Worm (Caenorhabditis elegans) whole organism, L4 larva: Measurements from ENCODE around the gene bra-1.

Source experiments
- F10B5.3 ChIP-seq: sonication (generic microtip); optimal IDR thresholded peaks from 2 replicates; lab custom pipeline; 2016; ENCODE audit warnings: mild to moderate bottlenecking, missing genetic modification characterization, missing compliant biosample characterization
- F26F4.8 ChIP-seq: fragments of 200-800 bp; sonication (Bioruptor generic); conservative IDR thresholded peaks from 2 replicates; pipeline ENCODE4 v1.3.6; 2022; ENCODE audit warnings: missing genetic modification characterization, missing compliant biosample characterization
- F37D6.2 ChIP-seq: sonication (generic microtip); optimal IDR thresholded peaks from 2 replicates; lab custom pipeline; 2016; ENCODE audit warnings: mild to moderate bottlenecking, missing genetic modification characterization, missing compliant biosample characterization
- F44E2.7 ChIP-seq: fragments of 200-800 bp; sonication (Bioruptor generic); IDR thresholded peaks from 2 replicates; pipeline ENCODE4 v2.1.2; 2022; ENCODE audit warnings: missing genetic modification characterization, missing compliant biosample characterization
- Y48G9A.11 ChIP-seq: fragments of 200-800 bp; sonication (Bioruptor generic); IDR thresholded peaks from 2 replicates; pipeline ENCODE4 v1.3.6; 2022; ENCODE audit warnings: missing genetic modification reagents, missing genetic modification characterization, missing compliant biosample characterization
- Y5F2A.4 ChIP-seq: fragments of 200-800 bp; sonication (Bioruptor generic); optimal IDR thresholded peaks from 2 replicates; lab custom pipeline; 2018; ENCODE audit warnings: mild to moderate bottlenecking, missing genetic modification characterization, missing compliant biosample characterization
- ZK546.5 ChIP-seq, 2 experiments: sonication (generic microtip); optimal IDR thresholded peaks; 2 replicates each; lab custom pipeline; 2017; ENCODE audit warnings: missing biosample characterization in 2 of 2, missing genetic modification characterization in 2 of 2
- aha-1 ChIP-seq: fragments of 150-350 bp; peaks from one replicate; lab custom pipeline; 2014; ENCODE audit warnings: missing biosample characterization, missing genetic modification characterization
- ceh-20 ChIP-seq: fragments of 200-800 bp; sonication (Bioruptor generic); IDR thresholded peaks from 2 replicates; pipeline ENCODE4 v1.3.6; 2022; ENCODE audit warnings: missing genetic modification reagents, missing genetic modification characterization, missing compliant biosample characterization
- ceh-82 ChIP-seq: sonication (generic microtip); optimal IDR thresholded peaks from 2 replicates; lab custom pipeline; 2017; ENCODE audit warnings: missing biosample characterization, missing genetic modification characterization
- daf-16 ChIP-seq, 3 experiments: sonication (generic microtip); optimal IDR thresholded peaks; 2 replicates each; lab custom pipeline; 2016 to 2017; ENCODE audit warnings: missing genetic modification characterization in 3 of 3, missing genetic modification reagents in 3 of 3, mild to moderate bottlenecking in 2 of 3, missing compliant biosample characterization in 2 of 3, missing biosample characterization in 1 of 3, moderate library complexity in 1 of 3
- fkh-10 ChIP-seq: fragments of 150-350 bp; optimal IDR thresholded peaks from 2 replicates; lab custom pipeline; 2014; ENCODE audit warnings: missing biosample characterization, missing genetic modification reagents, missing genetic modification characterization
- gei-8 ChIP-seq: fragments of 200-800 bp; sonication (Bioruptor generic); optimal IDR thresholded peaks from 2 replicates; lab custom pipeline; 2018; ENCODE audit warnings: mild to moderate bottlenecking, missing genetic modification characterization, missing compliant biosample characterization
- hlh-30 ChIP-seq: sonication (generic microtip); optimal IDR thresholded peaks from 2 replicates; lab custom pipeline; 2017; ENCODE audit warnings: antibody characterized with exemption, mild to moderate bottlenecking, missing genetic modification characterization, missing compliant biosample characterization; ENCODE audit not compliant: insufficient read depth
- hmg-1.1 ChIP-seq: fragments of 200-800 bp; sonication (Bioruptor generic); IDR thresholded peaks from 2 replicates; pipeline ENCODE4 v1.3.6; 2022; ENCODE audit warnings: missing genetic modification reagents, missing genetic modification characterization, missing compliant biosample characterization
- jun-1 ChIP-seq: fragments of 150-350 bp; optimal IDR thresholded peaks from 2 replicates; lab custom pipeline; 2014; ENCODE audit warnings: missing biosample characterization, missing genetic modification reagents, missing genetic modification characterization
- lin-13 ChIP-seq: fragments of 150-350 bp; optimal IDR thresholded peaks from 2 replicates; lab custom pipeline; 2014; ENCODE audit warnings: missing biosample characterization, missing genetic modification reagents, missing genetic modification characterization
- lin-29 ChIP-seq: fragments of 200-800 bp; sonication (Bioruptor generic); IDR thresholded peaks from 2 replicates; pipeline ENCODE4 v1.3.6; 2022; ENCODE audit warnings: missing genetic modification reagents, missing genetic modification characterization, missing compliant biosample characterization
- lir-3 ChIP-seq: sonication (generic microtip); optimal IDR thresholded peaks from 2 replicates; lab custom pipeline; 2016; ENCODE audit warnings: mild to moderate bottlenecking, missing genetic modification characterization, missing compliant biosample characterization
- madf-5 ChIP-seq, 2 experiments: fragments of 200-800 bp; sonication (Bioruptor generic); IDR thresholded peaks; 2 replicates each; pipeline ENCODE4 v1.3.6; 2022; ENCODE audit warnings: missing compliant biosample characterization in 2 of 2, missing genetic modification characterization in 2 of 2
- madf-9 ChIP-seq: fragments of 200-800 bp; sonication (Bioruptor generic); conservative IDR thresholded peaks from 2 replicates; pipeline ENCODE4 v1.3.6; 2022; ENCODE audit warnings: missing genetic modification reagents, missing genetic modification characterization, missing compliant biosample characterization
- mep-1 ChIP-seq: fragments of 150-350 bp; sonication (generic microtip); optimal IDR thresholded peaks from 3 replicates; lab custom pipeline; 2014; ENCODE audit warnings: missing biosample characterization, missing genetic modification characterization
- mes-2 ChIP-seq: sonication (generic microtip); optimal IDR thresholded peaks from 2 replicates; lab custom pipeline; 2016; ENCODE audit warnings: missing genotype, mild to moderate bottlenecking, missing genetic modification characterization, missing compliant biosample characterization; ENCODE audit not compliant: poor library complexity, severe bottlenecking
- mxl-3 ChIP-seq: fragments of 200-800 bp; sonication (Bioruptor generic); optimal IDR thresholded peaks from 2 replicates; lab custom pipeline; 2018; ENCODE audit warnings: mild to moderate bottlenecking, missing genetic modification characterization, missing compliant biosample characterization
- nhr-10 ChIP-seq: fragments of 150-350 bp; optimal IDR thresholded peaks from 2 replicates; lab custom pipeline; 2014; ENCODE audit warnings: missing biosample characterization, missing genetic modification characterization
- nhr-11 ChIP-seq: fragments of 150-350 bp; optimal IDR thresholded peaks from 2 replicates; lab custom pipeline; 2014; ENCODE audit warnings: missing biosample characterization, missing genetic modification characterization
- nhr-25 ChIP-seq: sonication (generic microtip); optimal IDR thresholded peaks from 2 replicates; lab custom pipeline; 2017; ENCODE audit warnings: missing genetic modification characterization, mild to moderate bottlenecking, missing compliant biosample characterization, antibody characterized with exemption, moderate library complexity, borderline replicate concordance; ENCODE audit not compliant: insufficient read depth
- nhr-48 ChIP-seq: sonication (generic microtip); optimal IDR thresholded peaks from 2 replicates; lab custom pipeline; 2016; ENCODE audit warnings: mild to moderate bottlenecking, missing genetic modification characterization, missing compliant biosample characterization
- nhr-77 ChIP-seq: fragments of 150-350 bp; optimal IDR thresholded peaks from 2 replicates; lab custom pipeline; 2014; ENCODE audit warnings: missing biosample characterization, missing genetic modification characterization
- pqm-1 ChIP-seq: sonication (generic microtip); optimal IDR thresholded peaks from 2 replicates; lab custom pipeline; 2017; ENCODE audit warnings: missing biosample characterization, missing genetic modification characterization
- set-16 ChIP-seq: fragments of 200-800 bp; sonication (Bioruptor generic); IDR thresholded peaks from 2 replicates; pipeline ENCODE4 v1.3.6; 2022; ENCODE audit warnings: missing genetic modification reagents, missing genetic modification characterization, missing compliant biosample characterization
- snpc-4 ChIP-seq: fragments of 150-350 bp; optimal IDR thresholded peaks from 2 replicates; lab custom pipeline; 2014; ENCODE audit warnings: missing biosample characterization, missing genetic modification characterization
- tra-1 ChIP-seq: fragments of 200-800 bp; sonication (Bioruptor generic); IDR thresholded peaks from 2 replicates; pipeline ENCODE4 v1.3.6; 2022; ENCODE audit warnings: missing genetic modification reagents, missing genetic modification characterization, missing compliant biosample characterization
- unc-130 ChIP-seq: sonication (generic microtip); optimal IDR thresholded peaks from 2 replicates; lab custom pipeline; 2016; ENCODE audit warnings: missing genetic modification reagents, missing genetic modification characterization, missing compliant biosample characterization
- unc-62 ChIP-seq, 3 experiments: fragments of 150-350 bp in 1 of 3; sonication (generic microtip); optimal IDR thresholded peaks in 2 of 3; peaks in 1 of 3; 1 replicate in 1 of 3; 2 replicates in 2 of 3; lab custom pipeline; 2014 to 2017; ENCODE audit warnings: missing biosample characterization in 3 of 3, missing genetic modification characterization in 3 of 3, missing genetic modification reagents in 3 of 3, missing genotype in 1 of 3
- vab-7 ChIP-seq: fragments of 200-800 bp; sonication (Bioruptor generic); IDR thresholded peaks from 2 replicates; pipeline ENCODE4 v1.3.6; 2022; ENCODE audit warnings: missing genetic modification reagents, missing genetic modification characterization, missing compliant biosample characterization
- ztf-7 ChIP-seq: fragments of 150-350 bp; optimal IDR thresholded peaks from 2 replicates; lab custom pipeline; 2014; ENCODE audit warnings: missing biosample characterization, missing genetic modification characterization

The bra-1 gene

DNA sequence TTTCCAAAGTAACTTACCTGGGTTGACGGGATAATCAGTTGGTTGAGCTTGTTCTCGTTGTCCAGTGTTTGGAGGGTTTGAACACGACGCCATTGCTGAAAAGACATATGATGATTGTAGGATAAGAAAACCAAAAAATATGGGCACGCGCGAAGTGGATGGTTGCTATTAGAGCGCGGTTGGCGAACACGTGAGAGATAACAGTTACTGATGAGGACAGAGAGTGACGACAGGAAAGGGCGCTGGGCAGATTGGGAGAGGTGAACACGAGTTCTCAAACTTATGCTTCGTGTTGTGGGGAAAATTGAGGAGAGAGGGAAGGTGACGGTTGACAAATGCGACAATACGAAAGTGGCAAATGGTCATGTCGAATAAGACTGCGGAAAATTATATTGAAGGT is 5.6 kb downstream of the bra-1 start, which contains the start of gene F54B11.8:
F54B11.8 (minus strand) TSS at position 101 of the 400 bp plus-strand sequence.
- TF ChIP-seq mxl-3 (peak; percentile 8), nhr-25 (tag; lab: Kevin White, UChicago) (no peak), lin-29 (no peak), F44E2.7 (GFP tag; lab: Robert Waterston, UW) (no peak), lin-13 (GFP tag; lab: Kevin White, UChicago) (no peak), madf-9 (GFP tag; lab: Robert Waterston, UW) (no peak), hlh-30 (tag; lab: Kevin White, UChicago) (peak; percentile 73), nhr-10 (tag; lab: Kevin White, UChicago) (no peak)
- TF ChIP-seq, all 104 proteins: peak for 2

DNA sequence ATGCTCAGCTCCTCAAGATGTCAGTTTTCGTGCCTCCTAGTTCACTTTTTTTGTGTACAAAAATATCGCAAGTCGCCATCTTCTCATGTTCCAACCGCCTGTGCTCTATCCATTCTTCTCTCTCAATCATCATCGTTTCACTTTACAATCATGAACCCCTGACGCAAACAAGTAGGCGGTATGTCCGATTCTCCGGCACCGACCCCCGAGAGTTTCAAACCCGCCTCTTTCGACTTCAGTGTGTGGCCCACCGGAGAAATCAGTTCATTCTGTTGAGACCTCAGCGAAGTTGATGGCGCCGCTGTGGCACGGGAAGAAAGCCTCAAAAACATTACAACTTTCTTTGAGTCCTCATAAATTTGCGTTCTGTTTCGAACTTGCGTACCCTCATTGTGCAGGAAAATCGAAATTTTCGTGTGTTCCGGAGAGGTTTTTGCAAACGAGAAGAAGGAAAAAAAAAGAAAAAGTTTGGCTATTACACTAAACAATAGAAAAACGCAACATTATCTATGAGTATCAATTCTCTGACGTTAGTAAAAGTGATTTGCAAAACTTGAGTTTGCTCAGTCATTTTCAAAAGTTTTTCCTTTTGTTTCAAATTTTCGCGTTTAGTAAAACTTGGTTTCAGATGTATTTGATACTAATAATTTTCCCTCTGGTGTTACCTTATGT is 6.8 kb downstream of the bra-1 start, which contains the start of gene F54B11.9:
F54B11.9 (plus strand) TSS at position 622 of the 672 bp plus-strand sequence.
- TF ChIP-seq set-16 (GFP tag; lab: Robert Waterston, UW) (peak; percentile 13; the same call in 1 of the 2 replicates), tra-1 (no peak), Y5F2A.4 (no peak), lir-3 (no peak), nhr-48 (no peak), daf-16 (GFP tag; optimal IDR thresholded peaks at IDR 0.05; lab: Kevin White, UChicago) (peak in 1 of 2 experiments; percentile 28), daf-16 (tag; optimal IDR thresholded peaks at IDR 0.05; lab: Kevin White, UChicago) (no peak), hlh-30 (tag; lab: Kevin White, UChicago) (no peak), nhr-11 (tag; lab: Kevin White, UChicago) (peak; percentile 56), aha-1 (tag; lab: Kevin White, UChicago) (peak; percentile 41)

DNA sequence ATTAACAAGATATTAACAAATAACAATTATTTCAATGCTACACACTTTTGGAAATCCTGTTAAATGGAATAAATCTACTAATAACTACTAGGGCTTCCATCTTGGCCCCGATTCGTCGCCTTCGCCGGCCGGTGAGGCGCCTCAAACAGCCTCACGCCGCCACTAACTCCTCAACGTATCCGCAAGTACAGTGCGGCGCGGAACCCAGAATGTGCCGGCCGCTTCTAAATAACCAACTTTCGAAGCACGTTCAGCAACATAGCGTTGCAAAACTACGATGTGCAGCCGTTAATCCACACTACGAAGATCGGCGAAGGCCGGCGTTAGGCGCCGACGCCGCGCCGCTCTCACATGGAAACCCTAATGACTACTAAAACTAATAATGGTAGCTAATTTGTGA is 7.6 kb downstream of the bra-1 start:
- no peak for TF ChIP-seq madf-5 (GFP tag; IDR thresholded peaks at IDR 0.05; lab: Robert Waterston, UW)
- TF ChIP-seq lin-29, result no peak
- no peak for TF ChIP-seq Y5F2A.4
- no peak for TF ChIP-seq ceh-82 (tag; lab: Kevin White, UChicago)
- TF ChIP-seq nhr-11 (tag; lab: Kevin White, UChicago), result no peak
- no peak for TF ChIP-seq F37D6.2 (tag; lab: Kevin White, UChicago)

DNA sequence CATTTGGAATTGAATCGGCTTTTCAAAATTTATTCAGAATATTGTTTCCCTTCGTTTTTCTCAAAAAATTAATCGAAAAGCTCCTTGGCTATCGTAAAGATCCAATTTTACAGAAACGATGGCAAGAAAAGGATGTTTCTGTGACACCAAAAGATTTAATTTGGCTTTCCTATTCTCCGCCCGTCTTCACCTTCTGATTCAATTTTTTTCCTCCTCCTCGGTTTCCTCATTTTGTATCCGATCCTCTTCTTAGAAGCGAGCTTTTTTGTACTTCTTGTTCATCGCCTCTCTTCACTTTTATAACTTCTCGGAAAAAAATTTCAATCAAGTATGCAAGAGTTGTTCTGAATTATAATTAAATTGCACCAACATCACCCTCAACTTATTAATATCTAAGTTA is 11.8 kb downstream of the bra-1 start:
- TF ChIP-seq nhr-10 (tag; lab: Kevin White, UChicago) (no peak), fkh-10 (GFP tag; lab: Kevin White, UChicago) (peak; percentile 52)

DNA sequence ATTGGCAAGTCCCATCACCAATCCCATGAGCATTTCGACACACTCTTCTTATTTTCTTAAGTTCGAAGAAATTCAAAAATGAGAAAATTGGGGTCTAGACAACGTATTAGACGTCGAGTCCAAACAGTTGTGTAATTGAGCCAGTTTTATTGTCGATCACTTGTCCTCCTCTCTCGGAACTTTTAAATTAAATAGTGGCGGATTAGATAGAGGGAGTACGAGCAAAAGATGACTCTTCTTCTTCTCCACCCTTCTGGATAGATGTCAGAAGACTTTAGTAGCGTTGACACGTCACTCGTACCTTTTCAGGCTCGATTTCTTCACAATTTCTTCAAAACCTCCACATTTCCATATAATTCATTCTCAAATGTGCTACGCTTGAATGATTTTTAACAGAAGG is 16.9 kb downstream of the bra-1 start:
- no peak for TF ChIP-seq lin-13 (GFP tag; lab: Kevin White, UChicago)
- no peak for TF ChIP-seq Y48G9A.11 (GFP tag; lab: Robert Waterston, UW)
- TF ChIP-seq nhr-11 (tag; lab: Kevin White, UChicago), result no peak
- no peak for TF ChIP-seq jun-1 (tag; lab: Kevin White, UChicago)
- TF ChIP-seq unc-62 (GFP tag; optimal IDR thresholded peaks at IDR 0.05 in 1 of 2; lab: Kevin White, UChicago), result peak in 1 of 2 experiments; percentile 57
- TF ChIP-seq unc-62 (tag; optimal IDR thresholded peaks at IDR 0.05; lab: Kevin White, UChicago), result no peak
- TF ChIP-seq snpc-4 (tag; lab: Kevin White, UChicago), result no peak
- TF ChIP-seq F26F4.8 (GFP tag; lab: Robert Waterston, UW), result no peak

DNA sequence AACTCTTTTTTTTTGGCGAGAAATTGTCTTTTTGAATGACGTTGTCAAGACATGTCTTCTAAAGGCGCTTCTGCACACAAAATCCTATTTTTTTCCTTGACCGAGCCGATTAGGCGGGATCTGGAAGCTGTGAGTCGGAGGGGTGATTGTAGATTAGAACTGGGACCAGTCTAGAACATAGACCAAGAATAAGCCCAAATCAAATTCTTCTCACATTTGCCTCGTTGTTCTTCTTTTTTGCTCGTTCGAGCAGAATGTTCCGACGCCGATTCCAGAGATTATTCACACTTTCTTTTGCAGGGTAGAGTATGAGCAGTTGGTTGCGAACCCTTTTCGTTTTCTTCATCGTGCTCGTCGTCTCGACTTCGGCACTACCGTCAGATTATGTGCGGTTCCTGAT is 20.3 kb downstream of the bra-1 start, which contains the start of gene nlp-53:
nlp-53 (plus strand) TSS at position 301 of the 400 bp plus-strand sequence.
- no peak for TF ChIP-seq nhr-11 (tag; lab: Kevin White, UChicago)
- TF ChIP-seq unc-62 (GFP tag; optimal IDR thresholded peaks at IDR 0.05 in 1 of 2; lab: Kevin White, UChicago), result peak in 1 of 2 experiments; percentile 41
- no peak for TF ChIP-seq unc-62 (tag; optimal IDR thresholded peaks at IDR 0.05; lab: Kevin White, UChicago)

DNA sequence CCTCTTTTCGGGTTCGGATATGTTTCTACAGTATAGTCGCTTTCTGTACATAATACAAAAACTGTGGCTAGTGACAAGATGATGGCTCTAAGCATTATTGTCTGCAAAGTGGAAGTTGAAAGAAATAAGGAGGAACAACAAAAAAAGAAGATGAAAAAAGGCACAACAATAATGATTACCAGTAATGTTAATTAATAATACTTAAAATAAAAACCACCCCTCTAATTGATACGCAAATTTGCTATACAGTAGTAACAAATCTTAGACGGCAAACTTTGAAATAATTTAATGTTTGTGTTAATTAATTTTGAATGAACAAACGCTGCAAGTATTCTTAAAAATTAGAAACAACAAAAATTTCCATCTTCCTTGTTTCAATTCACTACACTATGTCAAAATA is 23.4 kb downstream of the bra-1 start, which contains the start of gene Y12A6A.1:
Y12A6A.1 (minus strand) TSS at position 101 of the 400 bp plus-strand sequence.
- TF ChIP-seq ztf-7, result no peak
- TF ChIP-seq nhr-77 (tag; lab: Kevin White, UChicago), result no peak
- no peak for TF ChIP-seq ZK546.5 (tag; optimal IDR thresholded peaks at IDR 0.05; lab: Kevin White, UChicago)
- no peak for TF ChIP-seq hmg-1.1 (GFP tag; lab: Robert Waterston, UW)
- TF ChIP-seq lin-29, result no peak
- TF ChIP-seq mes-2 (tag; lab: Kevin White, UChicago), result no peak
- TF ChIP-seq pqm-1, result no peak
- TF ChIP-seq gei-8, result no peak
- TF ChIP-seq vab-7 (GFP tag; lab: Robert Waterston, UW), result no peak
- TF ChIP-seq F10B5.3 (tag; lab: Kevin White, UChicago), result no peak
- no peak for TF ChIP-seq mep-1 (tag; lab: Kevin White, UChicago)
- no peak for TF ChIP-seq ceh-20 (GFP tag; lab: Robert Waterston, UW)
- TF ChIP-seq unc-130, result no peak
